Fruit fly (Drosophila melanogaster) whole organism, embryonic: ENCODE data around the gene gish.
A peak's percentile ranks its signal among the peaks of the same experiment; 100 is the strongest.

Experiments
- Abd-B ChIP-seq: fragments of 200-800 bp; sonication (Bioruptor generic); optimal IDR thresholded peaks from 2 replicates; lab custom pipeline; 2018; ENCODE audit warnings: missing biosample characterization, mild to moderate bottlenecking, missing genetic modification characterization, moderate library complexity
- Bgb ChIP-seq: fragments of 200-800 bp; sonication (Bioruptor generic); IDR thresholded peaks from 2 replicates; pipeline ENCODE4 v1.3.6; 2022; ENCODE audit warnings: missing biosample characterization, missing genetic modification characterization; ENCODE audit not compliant: partially characterized antibody
- CG11696 ChIP-seq: fragments of 200-800 bp; sonication (Bioruptor generic); IDR thresholded peaks from 2 replicates; pipeline ENCODE4 v1.3.6; 2022; ENCODE audit warnings: missing biosample characterization, missing genetic modification characterization
- CG11723 ChIP-seq: fragments of 200-800 bp; sonication (Bioruptor generic); optimal IDR thresholded peaks from 2 replicates; lab custom pipeline; 2017; ENCODE audit warnings: missing biosample characterization, mild to moderate bottlenecking, missing genetic modification characterization
- CG14441 ChIP-seq: fragments of 200-800 bp; sonication (Bioruptor generic); IDR thresholded peaks from 2 replicates; pipeline ENCODE4 v1.3.6; 2022; ENCODE audit warnings: missing biosample characterization, missing genetic modification characterization
- CG15479 ChIP-seq: fragments of 200-800 bp; sonication (Bioruptor generic); optimal IDR thresholded peaks from 3 replicates; lab custom pipeline; 2019; ENCODE audit warnings: missing biosample characterization, mild to moderate bottlenecking, missing genetic modification characterization, moderate library complexity
- CG15514 ChIP-seq: fragments of 200-800 bp; sonication (Bioruptor generic); optimal IDR thresholded peaks from 3 replicates; lab custom pipeline; 2017; ENCODE audit warnings: missing biosample characterization, missing genetic modification characterization, mild to moderate bottlenecking, moderate library complexity, missing genetic modification reagents
- CG15696 ChIP-seq: fragments of 200-800 bp; sonication (Bioruptor generic); optimal IDR thresholded peaks from 2 replicates; lab custom pipeline; 2019; ENCODE audit warnings: missing biosample characterization, mild to moderate bottlenecking, missing genetic modification characterization, moderate library complexity
- CG16863 ChIP-seq: fragments of 200-800 bp; sonication (Bioruptor generic); optimal IDR thresholded peaks from 3 replicates; lab custom pipeline; 2016; ENCODE audit warnings: missing biosample characterization, missing genetic modification characterization
- CG17328 ChIP-seq: fragments of 200-800 bp; sonication (Bioruptor generic); IDR thresholded peaks from 2 replicates; pipeline ENCODE4 v1.3.6; 2022; ENCODE audit warnings: missing biosample characterization, missing genetic modification characterization
- CG2678 ChIP-seq: fragments of 200-800 bp; sonication (Bioruptor generic); optimal IDR thresholded peaks from 3 replicates; lab custom pipeline; 2019; ENCODE audit warnings: missing biosample characterization, mild to moderate bottlenecking, missing genetic modification characterization, moderate library complexity
- CG3163 ChIP-seq: fragments of 200-800 bp; sonication (Bioruptor generic); optimal IDR thresholded peaks from 3 replicates; lab custom pipeline; 2016; ENCODE audit warnings: missing biosample characterization, missing genetic modification characterization
- CG4820 ChIP-seq: fragments of 200-800 bp; sonication (Bioruptor generic); optimal IDR thresholded peaks from 3 replicates; lab custom pipeline; 2016; ENCODE audit warnings: missing biosample characterization, missing genetic modification characterization
- CG4854 ChIP-seq: fragments of 200-800 bp; sonication (Bioruptor generic); optimal IDR thresholded peaks from 2 replicates; lab custom pipeline; 2016; ENCODE audit warnings: missing biosample characterization, missing genetic modification characterization, inconsistent platforms
- CG5245 ChIP-seq: fragments of 200-800 bp; sonication (Bioruptor generic); optimal IDR thresholded peaks from 3 replicates; lab custom pipeline; 2016; ENCODE audit warnings: missing biosample characterization, missing genetic modification characterization
- CG7786 ChIP-seq: fragments of 200-800 bp; sonication (Bioruptor generic); optimal IDR thresholded peaks from 2 replicates; lab custom pipeline; 2016; ENCODE audit warnings: missing biosample characterization, missing genetic modification characterization
- CG7928 ChIP-seq: fragments of 200-800 bp; sonication (Bioruptor generic); optimal IDR thresholded peaks from 2 replicates; lab custom pipeline; 2017; ENCODE audit warnings: missing biosample characterization, mild to moderate bottlenecking, missing genetic modification characterization
- CG8290 ChIP-seq, 3 experiments: fragments of 200-800 bp; sonication (Bioruptor generic); optimal IDR thresholded peaks; 2 replicates each; lab custom pipeline; 2016 to 2019; ENCODE audit warnings: missing biosample characterization in 3 of 3, missing genetic modification characterization in 3 of 3, mild to moderate bottlenecking in 2 of 3, moderate library complexity in 1 of 3
- CG8478 ChIP-seq: fragments of >200 bp; optimal IDR thresholded peaks from 2 replicates; lab custom pipeline; 2018
- CG9727 ChIP-seq: fragments of 200-800 bp; sonication (Bioruptor generic); optimal IDR thresholded peaks from 3 replicates; lab custom pipeline; 2017; ENCODE audit warnings: missing biosample characterization, mild to moderate bottlenecking, missing genetic modification characterization
- D19A ChIP-seq: fragments of 200-800 bp; optimal IDR thresholded peaks from 3 replicates; lab custom pipeline; 2019; ENCODE audit warnings: missing biosample characterization, mild to moderate bottlenecking, missing genetic modification characterization, moderate library complexity
- Dfd ChIP-seq, 2 experiments: fragments of >200 bp; optimal IDR thresholded peaks; 2 replicates each; lab custom pipeline; 2017; ENCODE audit warnings: missing biosample characterization in 2 of 2, missing genetic modification characterization in 2 of 2
- Dip3 ChIP-seq: fragments of 200-800 bp; sonication (Bioruptor generic); optimal IDR thresholded peaks from 3 replicates; lab custom pipeline; 2016; ENCODE audit warnings: missing biosample characterization, missing genetic modification characterization
- Fer3 ChIP-seq: fragments of 200-800 bp; sonication (Bioruptor generic); optimal IDR thresholded peaks from 2 replicates; lab custom pipeline; 2018; ENCODE audit warnings: missing biosample characterization, mild to moderate bottlenecking, missing genetic modification characterization, moderate library complexity
- Hand ChIP-seq: fragments of 200-800 bp; sonication (Bioruptor generic); optimal IDR thresholded peaks from 2 replicates; lab custom pipeline; 2017; ENCODE audit warnings: mild to moderate bottlenecking, missing biosample characterization, missing genetic modification reagents, missing genetic modification characterization
- Kr ChIP-seq: fragments of 200-800 bp; sonication (Bioruptor generic); optimal IDR thresholded peaks from 2 replicates; lab custom pipeline; 2017; ENCODE audit warnings: missing biosample characterization, mild to moderate bottlenecking, missing genetic modification characterization
- Lhr ChIP-seq: fragments of 200-800 bp; sonication (Bioruptor generic); optimal IDR thresholded peaks from 3 replicates; lab custom pipeline; 2017; ENCODE audit warnings: mild to moderate bottlenecking, missing biosample characterization, missing genetic modification reagents, missing genetic modification characterization
- Mes4 ChIP-seq: fragments of 200-800 bp; sonication (Bioruptor generic); optimal IDR thresholded peaks from 2 replicates; lab custom pipeline; 2016; ENCODE audit warnings: missing biosample characterization, missing genetic modification characterization
- Pdp1 ChIP-seq, 2 experiments: fragments of 200-800 bp; sonication (Bioruptor generic); optimal IDR thresholded peaks; 3 replicates each; lab custom pipeline; 2016; ENCODE audit warnings: missing biosample characterization in 2 of 2, missing genetic modification characterization in 2 of 2, mild to moderate bottlenecking in 1 of 2, moderate library complexity in 1 of 2
- TFAM ChIP-seq: fragments of 200-800 bp; sonication (Bioruptor generic); optimal IDR thresholded peaks from 2 replicates; lab custom pipeline; 2017; ENCODE audit warnings: missing biosample characterization, missing genetic modification characterization, inconsistent platforms
- YL-1 ChIP-seq: fragments of 200-800 bp; sonication (Bioruptor generic); optimal IDR thresholded peaks from 3 replicates; lab custom pipeline; 2017; ENCODE audit warnings: missing biosample characterization, mild to moderate bottlenecking, missing genetic modification characterization
- amos ChIP-seq: fragments of 200-800 bp; sonication (Bioruptor generic); IDR thresholded peaks from 2 replicates; pipeline ENCODE4 v1.3.6; 2022; ENCODE audit warnings: missing biosample characterization, missing genetic modification characterization; ENCODE audit not compliant: partially characterized antibody
- bab2 ChIP-seq: fragments of 200-800 bp; sonication (Bioruptor generic); optimal IDR thresholded peaks from 2 replicates; lab custom pipeline; 2016; ENCODE audit warnings: missing biosample characterization, missing genetic modification characterization
- corto ChIP-seq: fragments of 200-800 bp; sonication (Bioruptor generic); optimal IDR thresholded peaks from 2 replicates; lab custom pipeline; 2016; ENCODE audit warnings: missing biosample characterization, mild to moderate bottlenecking, missing genetic modification characterization, moderate library complexity
- dimm ChIP-seq: fragments of 200-800 bp; sonication (Bioruptor generic); IDR thresholded peaks from 2 replicates; pipeline ENCODE4 v1.3.6; 2022; ENCODE audit warnings: missing biosample characterization, missing genetic modification characterization
- dm ChIP-seq: fragments of 200-800 bp; sonication (Bioruptor generic); optimal IDR thresholded peaks from 3 replicates; lab custom pipeline; 2016; ENCODE audit warnings: missing biosample characterization, missing genetic modification characterization
- dmrt11E ChIP-seq: fragments of 200-800 bp; sonication (Bioruptor generic); optimal IDR thresholded peaks from 3 replicates; lab custom pipeline; 2018; ENCODE audit warnings: missing biosample characterization, mild to moderate bottlenecking, missing genetic modification characterization, moderate library complexity
- ems ChIP-seq: fragments of 200-800 bp; sonication (Bioruptor generic); optimal IDR thresholded peaks from 3 replicates; lab custom pipeline; 2016; ENCODE audit warnings: missing biosample characterization, missing genetic modification characterization
- kay ChIP-seq: fragments of 200-800 bp; sonication (Bioruptor generic); optimal IDR thresholded peaks from 2 replicates; lab custom pipeline; 2016; ENCODE audit warnings: missing biosample characterization, missing genetic modification characterization
- lov ChIP-seq, 2 experiments: fragments of 200-800 bp in 1 of 2; fragments of >200 bp in 1 of 2; sonication (Bioruptor generic) in 1 of 2; IDR thresholded peaks in 1 of 2; optimal IDR thresholded peaks in 1 of 2; 2 replicates in 1 of 2; 3 replicates in 1 of 2; pipeline versions ENCODE4 v1.3.6 to Lab custom; 2017 to 2022; ENCODE audit warnings: missing biosample characterization in 1 of 2, missing genetic modification characterization in 1 of 2
- nmo ChIP-seq: fragments of 200-800 bp; sonication (Bioruptor generic); optimal IDR thresholded peaks from 2 replicates; lab custom pipeline; 2018; ENCODE audit warnings: missing biosample characterization, mild to moderate bottlenecking, missing genetic modification characterization, moderate library complexity
- pita ChIP-seq: fragments of 200-800 bp; sonication (Bioruptor generic); optimal IDR thresholded peaks from 2 replicates; lab custom pipeline; 2017; ENCODE audit warnings: missing biosample characterization, mild to moderate bottlenecking, missing genetic modification characterization
- sd ChIP-seq: fragments of 200-800 bp; sonication (Bioruptor generic); optimal IDR thresholded peaks from 3 replicates; lab custom pipeline; 2018; ENCODE audit warnings: missing biosample characterization, mild to moderate bottlenecking, missing genetic modification characterization, moderate library complexity
- sqz ChIP-seq: fragments of 200-800 bp; sonication (Bioruptor generic); optimal IDR thresholded peaks from 3 replicates; lab custom pipeline; 2018; ENCODE audit warnings: missing biosample characterization, mild to moderate bottlenecking, missing genetic modification characterization
- tll ChIP-seq, 2 experiments: fragments of 200-800 bp in 1 of 2; fragments of >200 bp in 1 of 2; sonication (Bioruptor generic) in 1 of 2; optimal IDR thresholded peaks; 2 replicates each; lab custom pipeline; 2017 to 2019; ENCODE audit warnings: missing biosample characterization in 2 of 2, missing genetic modification characterization in 2 of 2, mild to moderate bottlenecking in 1 of 2, moderate library complexity in 1 of 2
- tup ChIP-seq: fragments of 200-800 bp; sonication (Bioruptor generic); optimal IDR thresholded peaks from 2 replicates; lab custom pipeline; 2016; ENCODE audit warnings: missing biosample characterization, mild to moderate bottlenecking, missing genetic modification characterization, moderate library complexity
- wor ChIP-seq: fragments of 200-800 bp; sonication (Bioruptor generic); IDR thresholded peaks from 2 replicates; pipeline ENCODE4 v1.3.6; 2022; ENCODE audit warnings: missing biosample characterization, missing genetic modification characterization
- z ChIP-seq: fragments of 200-800 bp; sonication (Bioruptor generic); IDR thresholded peaks from 3 replicates; pipeline ENCODE4 v1.3.6; 2022; ENCODE audit warnings: missing biosample characterization, missing genetic modification characterization
- zen ChIP-seq: fragments of 200-800 bp; sonication (Bioruptor generic); optimal IDR thresholded peaks from 3 replicates; lab custom pipeline; 2018; ENCODE audit warnings: missing biosample characterization, mild to moderate bottlenecking, missing genetic modification characterization, moderate library complexity

Gene gish

dm6 chr3R:16337053-16337385, 64.8 kb downstream of the gish start (continued):
- TF ChIP-seq CG15696 (tag; lab: Kevin White, UChicago) (peak; percentile 88), CG8290 (GFP tag; optimal IDR thresholded peaks at IDR 0.05; lab: Kevin White, UChicago) (peak; percentile 68), CG8290 (tag; optimal IDR thresholded peaks at IDR 0.05; lab: Kevin White, UChicago) (no peak), wor (0 out of 2 replicates have a peak, but pooled peaks have one; percentile 20), CG4854 (no peak), CG14441 (GFP tag; lab: Robert Waterston, UW) (no peak), CG11696 (0 out of 2 replicates have a peak, but pooled peaks have one; percentile 35), CG15479 (peak; percentile 88), CG8478 (lab: Kevin White, UChicago) (no peak), Hand (GFP tag; lab: Kevin White, UChicago) (no peak), Mes4 (GFP tag; lab: Kevin White, UChicago) (peak; percentile 12), sd (no peak), corto (GFP tag; lab: Kevin White, UChicago) (no peak), CG4820 (peak; percentile 61), sqz (GFP tag; lab: Kevin White, UChicago) (no peak), amos (GFP tag; lab: Robert Waterston, UW) (no peak), Pdp1 (GFP tag; optimal IDR thresholded peaks at IDR 0.05; lab: Kevin White, UChicago) (peak; percentile 55 to 58), Dip3 (GFP tag; lab: Kevin White, UChicago) (no peak), CG7928 (GFP tag; lab: Kevin White, UChicago) (no peak), bab2 (no peak), CG17328 (peak; percentile 64), zen (tag; lab: Kevin White, UChicago) (peak; percentile 95), lov (optimal IDR thresholded peaks at IDR 0.05; lab: Kevin White, UChicago) (no peak), lov (GFP tag; IDR thresholded peaks at IDR 0.05; lab: Robert Waterston, UW) (peak; percentile 46; the same call in 1 of the 3 replicates), CG11723 (GFP tag; lab: Kevin White, UChicago) (no peak), kay (GFP tag; lab: Kevin White, UChicago) (no peak), D19A (tag; lab: Kevin White, UChicago) (no peak), Lhr (no peak), YL-1 (no peak), Kr (GFP tag; lab: Kevin White, UChicago) (peak; percentile 76), CG16863 (peak; percentile 45), nmo (GFP tag; lab: Kevin White, UChicago) (peak; percentile 61), dmrt11E (tag; lab: Kevin White, UChicago) (peak; percentile 93), Abd-B (no peak), CG15514 (no peak), dimm (GFP tag; lab: Robert Waterston, UW) (no peak), z (GFP tag; lab: Robert Waterston, UW) (peak; percentile 45; the same call in 1 of the 3 replicates), Bgb (GFP tag; lab: Robert Waterston, UW) (no peak), CG2678 (tag; lab: Kevin White, UChicago) (peak; percentile 27), ems (GFP tag; lab: Kevin White, UChicago) (no peak), TFAM (GFP tag; lab: Kevin White, UChicago) (peak; percentile 4), Dfd (GFP tag; optimal IDR thresholded peaks at IDR 0.05; lab: Kevin White, UChicago) (no peak), CG5245 (peak; percentile 54), CG3163 (GFP tag; lab: Kevin White, UChicago) (no peak), CG7786 (GFP tag; lab: Kevin White, UChicago) (peak; percentile 51), dm (GFP tag; lab: Kevin White, UChicago) (peak; percentile 10), tll (GFP tag; optimal IDR thresholded peaks at IDR 0.05; lab: Kevin White, UChicago) (peak in 1 of 2 experiments; percentile 66), Fer3 (peak; percentile 20), pita (no peak), tup (GFP tag; lab: Kevin White, UChicago) (peak; percentile 16), CG9727 (GFP tag; lab: Kevin White, UChicago) (peak; percentile 84)
